Worm (Caenorhabditis elegans) whole organism, L4 larva: ENCODE data around the gene srj-15.
A peak's percentile ranks its signal among the peaks of the same experiment; 100 is the strongest.

Experiments used
- F10B5.3 ChIP-seq: sonication (generic microtip); optimal IDR thresholded peaks from 2 replicates; lab custom pipeline; 2016; ENCODE audit warnings: mild to moderate bottlenecking, missing genetic modification characterization, missing compliant biosample characterization
- F49E8.2 ChIP-seq: sonication (generic microtip); optimal IDR thresholded peaks from 2 replicates; lab custom pipeline; 2016; ENCODE audit warnings: missing compliant biosample characterization, mild to moderate bottlenecking, missing genetic modification characterization, borderline replicate concordance
- Y105C5A.15 ChIP-seq: fragments of 200-800 bp; sonication (Bioruptor generic); IDR thresholded peaks from 2 replicates; pipeline ENCODE4 v1.3.6; 2022; ENCODE audit warnings: missing genetic modification characterization, missing compliant biosample characterization
- ZK546.5 ChIP-seq, 2 experiments: sonication (generic microtip); optimal IDR thresholded peaks; 2 replicates each; lab custom pipeline; 2017; ENCODE audit warnings: missing biosample characterization in 2 of 2, missing genetic modification characterization in 2 of 2
- ama-1 ChIP-seq: fragments of 150-350 bp; optimal IDR thresholded peaks from 2 replicates; lab custom pipeline; 2014; ENCODE audit warnings: inconsistent platforms, mixed read lengths
- ceh-20 ChIP-seq: fragments of 200-800 bp; sonication (Bioruptor generic); IDR thresholded peaks from 2 replicates; pipeline ENCODE4 v1.3.6; 2022; ENCODE audit warnings: missing genetic modification reagents, missing genetic modification characterization, missing compliant biosample characterization
- daf-16 ChIP-seq, 3 experiments: sonication (generic microtip); optimal IDR thresholded peaks; 2 replicates each; lab custom pipeline; 2016 to 2017; ENCODE audit warnings: missing genetic modification characterization in 3 of 3, missing genetic modification reagents in 3 of 3, mild to moderate bottlenecking in 2 of 3, missing compliant biosample characterization in 2 of 3, missing biosample characterization in 1 of 3, moderate library complexity in 1 of 3
- daf-19 ChIP-seq: fragments of 200-800 bp; sonication (Bioruptor generic); conservative IDR thresholded peaks from 2 replicates; pipeline ENCODE4 v1.3.6; 2022; ENCODE audit warnings: missing genetic modification characterization, missing compliant biosample characterization
- daf-8 ChIP-seq: fragments of 200-800 bp; sonication (Bioruptor generic); IDR thresholded peaks from 2 replicates; pipeline ENCODE4 v1.3.6; 2022; ENCODE audit warnings: missing genetic modification characterization, missing compliant biosample characterization
- dmd-6 ChIP-seq: fragments of 200-800 bp; sonication (Bioruptor generic); IDR thresholded peaks from 2 replicates; pipeline ENCODE4 v1.3.6; 2022; ENCODE audit warnings: missing genetic modification reagents, missing genetic modification characterization, missing compliant biosample characterization
- dmd-9 ChIP-seq: fragments of 200-800 bp; sonication (Bioruptor generic); IDR thresholded peaks from 2 replicates; pipeline ENCODE4 v1.3.6; 2022; ENCODE audit warnings: missing genetic modification reagents, missing genetic modification characterization, missing compliant biosample characterization
- dpl-1 ChIP-seq: fragments of 150-350 bp; optimal IDR thresholded peaks from 2 replicates; lab custom pipeline; 2014; ENCODE audit warnings: missing biosample characterization, missing genetic modification reagents, missing genetic modification characterization
- dve-1 ChIP-seq: sonication (generic microtip); optimal IDR thresholded peaks from 2 replicates; lab custom pipeline; 2017; ENCODE audit warnings: antibody characterized with exemption, mild to moderate bottlenecking, missing genetic modification characterization, missing compliant biosample characterization; ENCODE audit not compliant: insufficient read depth
- egl-27 ChIP-seq: sonication (generic microtip); optimal IDR thresholded peaks from 3 replicates; lab custom pipeline; 2017; ENCODE audit warnings: missing biosample characterization, missing genetic modification reagents, missing genetic modification characterization
- egl-43 ChIP-seq: fragments of 200-800 bp; sonication (Bioruptor generic); IDR thresholded peaks from 2 replicates; pipeline ENCODE4 v1.3.6; 2022; ENCODE audit warnings: missing genetic modification reagents, missing genetic modification characterization, missing compliant biosample characterization
- hlh-11 ChIP-seq: fragments of 200-800 bp; sonication (Bioruptor generic); optimal IDR thresholded peaks from 2 replicates; lab custom pipeline; 2018; ENCODE audit warnings: mild to moderate bottlenecking, missing genetic modification characterization, missing compliant biosample characterization
- lin-39 ChIP-seq: fragments of 150-350 bp; optimal IDR thresholded peaks from 2 replicates; lab custom pipeline; 2014; ENCODE audit warnings: missing biosample characterization, missing genetic modification reagents, missing genetic modification characterization
- mdl-1 ChIP-seq, 2 experiments: fragments of 150-350 bp in 1 of 2; sonication (generic microtip) in 1 of 2; optimal IDR thresholded peaks; 2 replicates each; lab custom pipeline; 2014 to 2017; ENCODE audit warnings: missing biosample characterization in 2 of 2, missing genetic modification characterization in 2 of 2
- mes-2 ChIP-seq: sonication (generic microtip); optimal IDR thresholded peaks from 2 replicates; lab custom pipeline; 2016; ENCODE audit warnings: missing genotype, mild to moderate bottlenecking, missing genetic modification characterization, missing compliant biosample characterization; ENCODE audit not compliant: poor library complexity, severe bottlenecking
- nhr-102 ChIP-seq: sonication (generic microtip); optimal IDR thresholded peaks from 2 replicates; lab custom pipeline; 2016; ENCODE audit warnings: mild to moderate bottlenecking, missing genetic modification characterization, moderate library complexity, missing compliant biosample characterization
- nhr-11 ChIP-seq: fragments of 150-350 bp; optimal IDR thresholded peaks from 2 replicates; lab custom pipeline; 2014; ENCODE audit warnings: missing biosample characterization, missing genetic modification characterization
- nhr-237 ChIP-seq: sonication (generic microtip); optimal IDR thresholded peaks from 2 replicates; lab custom pipeline; 2017; ENCODE audit warnings: missing biosample characterization, missing genetic modification characterization
- nhr-28 ChIP-seq: fragments of 150-350 bp; optimal IDR thresholded peaks from 2 replicates; lab custom pipeline; 2014; ENCODE audit warnings: missing biosample characterization, missing genetic modification characterization
- nhr-48 ChIP-seq: sonication (generic microtip); optimal IDR thresholded peaks from 2 replicates; lab custom pipeline; 2016; ENCODE audit warnings: mild to moderate bottlenecking, missing genetic modification characterization, missing compliant biosample characterization
- php-3 ChIP-seq: fragments of 200-800 bp; sonication (Bioruptor generic); IDR thresholded peaks from 2 replicates; pipeline ENCODE4 v1.3.6; 2022; ENCODE audit warnings: missing genetic modification reagents, missing genetic modification characterization, missing compliant biosample characterization
- pqm-1 ChIP-seq: sonication (generic microtip); optimal IDR thresholded peaks from 2 replicates; lab custom pipeline; 2017; ENCODE audit warnings: missing biosample characterization, missing genetic modification characterization
- sdz-12 ChIP-seq: fragments of 200-800 bp; sonication (Bioruptor generic); optimal IDR thresholded peaks from 2 replicates; lab custom pipeline; 2018; ENCODE audit warnings: mild to moderate bottlenecking, missing genetic modification characterization, missing compliant biosample characterization
- set-16 ChIP-seq: fragments of 200-800 bp; sonication (Bioruptor generic); IDR thresholded peaks from 2 replicates; pipeline ENCODE4 v1.3.6; 2022; ENCODE audit warnings: missing genetic modification reagents, missing genetic modification characterization, missing compliant biosample characterization
- snpc-1.2 ChIP-seq: fragments of 200-800 bp; sonication (Bioruptor generic); IDR thresholded peaks from 2 replicates; pipeline ENCODE4 v1.3.6; 2022; ENCODE audit warnings: missing genetic modification reagents, missing genetic modification characterization, missing compliant biosample characterization
- spr-1 ChIP-seq: sonication (generic microtip); optimal IDR thresholded peaks from 2 replicates; lab custom pipeline; 2016; ENCODE audit warnings: mild to moderate bottlenecking, missing genetic modification characterization, missing compliant biosample characterization
- tra-1 ChIP-seq: fragments of 200-800 bp; sonication (Bioruptor generic); IDR thresholded peaks from 2 replicates; pipeline ENCODE4 v1.3.6; 2022; ENCODE audit warnings: missing genetic modification reagents, missing genetic modification characterization, missing compliant biosample characterization
- unc-62 ChIP-seq, 3 experiments: fragments of 150-350 bp in 1 of 3; sonication (generic microtip); optimal IDR thresholded peaks in 2 of 3; peaks in 1 of 3; 1 replicate in 1 of 3; 2 replicates in 2 of 3; lab custom pipeline; 2014 to 2017; ENCODE audit warnings: missing biosample characterization in 3 of 3, missing genetic modification characterization in 3 of 3, missing genetic modification reagents in 3 of 3, missing genotype in 1 of 3
- ztf-11 ChIP-seq: fragments of 150-350 bp; optimal IDR thresholded peaks from 2 replicates; lab custom pipeline; 2014; ENCODE audit warnings: missing biosample characterization, missing genetic modification characterization

The srj-15 gene

DNA sequence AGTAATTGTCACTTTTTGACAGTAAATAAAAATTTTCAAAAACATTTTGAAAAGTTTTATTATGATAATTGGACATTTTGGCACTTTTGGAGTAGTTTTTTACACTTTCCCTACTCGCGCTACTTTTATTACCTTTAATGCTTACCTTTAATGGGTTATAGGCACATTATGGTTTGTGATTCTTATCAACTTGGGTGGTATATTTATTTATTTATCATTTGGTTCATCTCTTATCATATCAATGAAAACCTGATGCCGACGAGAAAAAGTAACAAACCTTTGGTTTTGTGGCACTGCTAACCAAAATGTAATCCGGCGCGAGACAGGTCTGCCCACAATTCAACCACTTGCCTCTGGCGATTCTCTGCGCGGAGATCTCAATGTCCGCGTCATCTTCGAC, 33.7 kb upstream of the srj-15 start:
- TF ChIP-seq nhr-102 (tag; lab: Kevin White, UChicago) (no peak), mdl-1 (tag; optimal IDR thresholded peaks at IDR 0.05; lab: Kevin White, UChicago) (no peak), daf-16 (GFP tag; optimal IDR thresholded peaks at IDR 0.05; lab: Kevin White, UChicago) (no peak), daf-16 (tag; optimal IDR thresholded peaks at IDR 0.05; lab: Kevin White, UChicago) (peak; percentile 63), nhr-28 (tag; lab: Kevin White, UChicago) (peak; percentile 22), php-3 (GFP tag; lab: Robert Waterston, UW) (peak; percentile 74)

DNA sequence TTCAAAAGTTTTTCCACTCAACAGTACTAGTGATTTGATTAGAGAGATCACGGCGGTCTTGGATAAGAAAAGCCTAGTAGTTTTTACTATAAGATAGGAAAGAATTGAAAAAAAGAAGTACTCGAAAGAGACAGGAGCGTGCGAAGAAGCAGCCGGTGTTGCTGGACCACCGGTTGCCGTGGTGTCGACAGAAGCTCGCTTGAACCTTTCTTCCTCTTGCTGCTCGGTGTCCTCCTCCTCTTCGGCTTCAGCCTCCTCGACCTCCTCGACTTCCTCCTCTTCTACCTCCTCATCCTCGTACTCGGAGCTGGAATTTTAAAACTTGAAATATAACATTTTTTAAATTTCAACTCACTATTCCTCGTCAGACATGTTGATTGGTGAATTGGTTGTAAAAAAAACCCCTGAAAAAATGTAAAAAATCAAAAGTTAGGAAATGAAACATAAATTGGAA, 27.8 kb upstream of the srj-15 start, which contains the start of gene tnt-4:
tnt-4 (minus strand) TSS at position 404 of the 454 bp plus-strand sequence.
- TF ChIP-seq lin-39 (tag; lab: Kevin White, UChicago), result no peak
- peak; percentile 76 for TF ChIP-seq set-16 (GFP tag; lab: Robert Waterston, UW)

DNA sequence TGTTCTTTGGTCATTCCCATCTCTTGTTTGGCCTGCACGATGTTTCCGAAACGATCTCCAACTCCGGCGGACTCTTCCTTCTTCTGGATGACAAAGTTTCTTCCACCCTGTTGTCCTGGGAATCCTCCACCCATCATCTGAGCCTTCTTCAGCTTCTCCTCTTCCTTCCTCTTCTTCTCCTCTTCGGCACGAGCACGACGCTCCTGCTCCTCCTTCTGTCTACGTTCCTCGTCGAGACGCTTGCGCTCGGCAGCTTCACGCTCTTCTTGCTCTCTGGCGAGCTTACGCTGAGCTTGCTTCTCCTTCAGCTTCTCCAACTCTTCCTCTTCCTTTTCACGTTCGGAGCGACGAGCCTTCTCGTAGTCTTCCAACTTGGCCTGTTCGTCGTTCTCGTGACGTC, 26.7 kb upstream of the srj-15 start:
- TF ChIP-seq Y105C5A.15 (GFP tag; lab: Robert Waterston, UW), result no peak
- TF ChIP-seq daf-19, result no peak
- no peak for TF ChIP-seq nhr-11 (tag; lab: Kevin White, UChicago)
- TF ChIP-seq spr-1 (tag; lab: Kevin White, UChicago), result no peak
- no peak for TF ChIP-seq snpc-1.2 (GFP tag; lab: Robert Waterston, UW)
- TF ChIP-seq tra-1 (GFP tag; lab: Robert Waterston, UW), result no peak
- 0 out of 2 replicates have a peak, but pooled peaks have one; percentile 40 for TF ChIP-seq egl-43 (GFP tag; lab: Robert Waterston, UW)
- no peak for TF ChIP-seq nhr-237 (tag; lab: Kevin White, UChicago)
- TF ChIP-seq set-16 (GFP tag; lab: Robert Waterston, UW), result peak; percentile 90
- no peak for TF ChIP-seq dpl-1 (GFP tag; lab: Kevin White, UChicago)
- no peak for TF ChIP-seq ZK546.5 (tag; optimal IDR thresholded peaks at IDR 0.05; lab: Kevin White, UChicago)
- TF ChIP-seq egl-27, result no peak
- no peak for TF ChIP-seq F49E8.2
- no peak for TF ChIP-seq ztf-11 (tag; lab: Kevin White, UChicago)

DNA sequence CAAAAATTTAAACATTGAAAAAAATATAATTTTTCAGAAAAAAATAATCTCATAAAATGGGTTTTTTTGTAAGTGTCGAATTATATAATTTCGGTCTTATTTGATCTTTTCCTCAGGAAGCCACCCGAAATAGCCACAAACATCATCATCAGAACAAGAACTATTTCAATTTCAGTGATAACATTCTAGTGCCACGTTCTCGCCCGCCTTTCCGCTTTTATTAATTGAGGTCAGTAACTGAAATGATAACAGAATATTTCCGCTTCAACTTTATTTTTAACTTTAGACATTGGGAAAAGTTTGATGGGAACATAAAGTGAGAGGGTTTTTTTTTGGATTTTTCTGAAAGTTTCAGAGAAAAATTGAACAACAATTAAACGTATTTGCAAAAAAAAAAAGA, 24.5 kb upstream of the srj-15 start:
- TF ChIP-seq daf-8 (GFP tag; lab: Robert Waterston, UW) (no peak), pqm-1 (tag; lab: Kevin White, UChicago) (peak; percentile 83), nhr-28 (tag; lab: Kevin White, UChicago) (peak; percentile 32), unc-62 (GFP tag; optimal IDR thresholded peaks at IDR 0.05 in 1 of 2; lab: Kevin White, UChicago) (peak in 1 of 2 experiments; percentile 30), unc-62 (tag; optimal IDR thresholded peaks at IDR 0.05; lab: Kevin White, UChicago) (no peak), mes-2 (no peak), hlh-11 (tag; lab: Kevin White, UChicago) (peak; percentile 8), daf-16 (GFP tag; optimal IDR thresholded peaks at IDR 0.05; lab: Kevin White, UChicago) (no peak), daf-16 (tag; optimal IDR thresholded peaks at IDR 0.05; lab: Kevin White, UChicago) (peak; percentile 31), dmd-6 (GFP tag; lab: Robert Waterston, UW) (peak; percentile 36; the same call in 1 of the 2 replicates)

DNA sequence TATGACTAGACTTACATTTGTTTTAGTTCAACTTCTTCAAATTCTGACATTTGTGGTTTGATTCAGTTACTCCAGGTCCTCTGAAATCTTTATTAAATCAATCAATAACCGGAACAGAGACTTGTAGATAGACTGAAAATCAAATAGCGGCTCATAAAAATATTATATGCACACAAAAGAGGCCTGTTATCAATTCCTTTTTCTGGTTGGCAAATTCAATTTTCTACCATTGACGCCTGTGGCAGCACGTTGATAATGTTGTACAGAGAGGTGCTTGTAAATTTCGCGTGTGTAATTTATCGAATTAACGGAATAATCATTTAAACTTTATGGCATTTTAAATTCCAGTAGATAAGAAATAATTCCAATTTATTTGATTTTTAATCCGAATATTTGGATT, 22.2 kb upstream of the srj-15 start, which contains the start of gene T08B1.1:
T08B1.1 (minus strand) TSS at position 92 of the 400 bp plus-strand sequence.
- TF ChIP-seq hlh-11 (tag; lab: Kevin White, UChicago) (peak; percentile 36), mdl-1 (tag; optimal IDR thresholded peaks at IDR 0.05; lab: Kevin White, UChicago) (peak in 1 of 2 experiments; percentile 5), pqm-1 (tag; lab: Kevin White, UChicago) (peak; percentile 89), dmd-9 (GFP tag; lab: Robert Waterston, UW) (no peak), dmd-6 (GFP tag; lab: Robert Waterston, UW) (no peak; the same call in 1 of the 2 replicates), dve-1 (tag; lab: Kevin White, UChicago) (peak; percentile 42), ceh-20 (GFP tag; lab: Robert Waterston, UW) (peak; percentile 45; the same call in 1 of the 2 replicates), php-3 (GFP tag; lab: Robert Waterston, UW) (peak; percentile 94), F10B5.3 (tag; lab: Kevin White, UChicago) (no peak), daf-16 (GFP tag; optimal IDR thresholded peaks at IDR 0.05; lab: Kevin White, UChicago) (no peak), daf-16 (tag; optimal IDR thresholded peaks at IDR 0.05; lab: Kevin White, UChicago) (peak; percentile 68), nhr-28 (tag; lab: Kevin White, UChicago) (peak; percentile 0), daf-19 (no peak), nhr-48 (tag; lab: Kevin White, UChicago) (no peak), sdz-12 (GFP tag; lab: Kevin White, UChicago) (no peak), ama-1 (lab: Kevin White, UChicago) (no peak)
- TF ChIP-seq, all 104 proteins: peak for 8
